Fruit fly (Drosophila melanogaster) whole organism, embryonic: ENCODE results near the gene Glut1.
A peak's percentile ranks its signal among the peaks of the same experiment; 100 is the strongest.

ENCODE experiments used
- CG11085 ChIP-seq: fragments of 200-800 bp; sonication (Bioruptor generic); IDR thresholded peaks from 2 replicates; pipeline ENCODE4 v1.3.6; 2022; ENCODE audit warnings: missing biosample characterization, missing genetic modification characterization
- CG12219 ChIP-seq: fragments of 200-800 bp; sonication (Bioruptor generic); optimal IDR thresholded peaks from 3 replicates; lab custom pipeline; 2018; ENCODE audit warnings: missing biosample characterization, mild to moderate bottlenecking, missing genetic modification characterization
- CG1602 ChIP-seq: fragments of 200-800 bp; sonication (Bioruptor generic); optimal IDR thresholded peaks from 3 replicates; lab custom pipeline; 2016; ENCODE audit warnings: missing biosample characterization, missing genetic modification characterization
- CG18764 ChIP-seq: fragments of 200-800 bp; sonication (Bioruptor generic); optimal IDR thresholded peaks from 3 replicates; lab custom pipeline; 2016; ENCODE audit warnings: missing biosample characterization, missing genetic modification characterization
- CG32532 ChIP-seq: fragments of 200-800 bp; sonication (Bioruptor generic); IDR thresholded peaks from 2 replicates; pipeline ENCODE4 v1.3.6; 2022; ENCODE audit warnings: missing biosample characterization, missing genetic modification characterization
- CG5245 ChIP-seq: fragments of 200-800 bp; sonication (Bioruptor generic); optimal IDR thresholded peaks from 3 replicates; lab custom pipeline; 2016; ENCODE audit warnings: missing biosample characterization, missing genetic modification characterization
- CG6254 ChIP-seq: fragments of 200-800 bp; sonication (Bioruptor generic); optimal IDR thresholded peaks from 3 replicates; lab custom pipeline; 2017; ENCODE audit warnings: mild to moderate bottlenecking, missing biosample characterization, missing genetic modification reagents, missing genetic modification characterization
- CG6791 ChIP-seq: fragments of 200-800 bp; sonication (Bioruptor generic); IDR thresholded peaks from 3 replicates; pipeline ENCODE4 v1.3.6; 2022; ENCODE audit warnings: missing biosample characterization, missing genetic modification characterization; ENCODE audit not compliant: partially characterized antibody
- CG7372 ChIP-seq: fragments of 200-800 bp; sonication (Bioruptor generic); IDR thresholded peaks from 2 replicates; pipeline ENCODE4 v1.3.6; 2022; ENCODE audit warnings: missing biosample characterization, missing genetic modification characterization
- CG7928 ChIP-seq: fragments of 200-800 bp; sonication (Bioruptor generic); optimal IDR thresholded peaks from 2 replicates; lab custom pipeline; 2017; ENCODE audit warnings: missing biosample characterization, mild to moderate bottlenecking, missing genetic modification characterization
- CG7963 ChIP-seq: fragments of 200-800 bp; sonication (Bioruptor generic); IDR thresholded peaks from 3 replicates; pipeline ENCODE4 v1.3.6; 2022; ENCODE audit warnings: missing biosample characterization, missing genetic modification characterization; ENCODE audit not compliant: partially characterized antibody
- CG8944 ChIP-seq: fragments of 200-800 bp; sonication (Bioruptor generic); optimal IDR thresholded peaks from 3 replicates; lab custom pipeline; 2016; ENCODE audit warnings: missing biosample characterization, missing genetic modification characterization
- Chrac-16 ChIP-seq: fragments of 200-800 bp; sonication (Bioruptor generic); optimal IDR thresholded peaks from 3 replicates; lab custom pipeline; 2016; ENCODE audit warnings: missing biosample characterization, missing genetic modification characterization
- CoRest ChIP-seq: fragments of 200-800 bp; sonication (Bioruptor generic); optimal IDR thresholded peaks from 3 replicates; lab custom pipeline; 2018; ENCODE audit warnings: missing biosample characterization, mild to moderate bottlenecking, missing genetic modification characterization, moderate library complexity
- Dek ChIP-seq: fragments of 200-800 bp; sonication (Bioruptor generic); optimal IDR thresholded peaks from 3 replicates; lab custom pipeline; 2019; ENCODE audit warnings: missing biosample characterization, mild to moderate bottlenecking, missing genetic modification characterization, moderate library complexity
- Fer1 ChIP-seq: fragments of 200-800 bp; sonication (Bioruptor generic); optimal IDR thresholded peaks from 2 replicates; lab custom pipeline; 2017; ENCODE audit warnings: missing biosample characterization, mild to moderate bottlenecking, missing genetic modification characterization
- Hey ChIP-seq: fragments of 200-800 bp; sonication (Bioruptor generic); optimal IDR thresholded peaks from 3 replicates; lab custom pipeline; 2018; ENCODE audit warnings: missing biosample characterization, mild to moderate bottlenecking, missing genetic modification characterization
- Hr51 ChIP-seq, 2 experiments: fragments of 200-800 bp; sonication (Bioruptor generic); optimal IDR thresholded peaks; 2 replicates in 1 of 2; 3 replicates in 1 of 2; lab custom pipeline; 2016 to 2018; ENCODE audit warnings: missing biosample characterization in 2 of 2, missing genetic modification characterization in 2 of 2, mild to moderate bottlenecking in 1 of 2, moderate library complexity in 1 of 2
- Kr ChIP-seq: fragments of 200-800 bp; sonication (Bioruptor generic); optimal IDR thresholded peaks from 2 replicates; lab custom pipeline; 2017; ENCODE audit warnings: missing biosample characterization, mild to moderate bottlenecking, missing genetic modification characterization
- Med ChIP-seq: fragments of 200-800 bp; sonication (Bioruptor generic); peaks from one replicate; lab custom pipeline; 2016; ENCODE audit warnings: missing biosample characterization, missing genetic modification characterization, mild to moderate bottlenecking, inconsistent platforms, moderate library complexity
- Opbp ChIP-seq: fragments of 200-800 bp; sonication (Bioruptor generic); IDR thresholded peaks from 3 replicates; pipeline ENCODE4 v1.3.6; 2022; ENCODE audit warnings: missing biosample characterization, missing genetic modification characterization; ENCODE audit not compliant: partially characterized antibody
- Ssrp ChIP-seq: fragments of 200-800 bp; sonication (Bioruptor generic); optimal IDR thresholded peaks from 2 replicates; lab custom pipeline; 2018; ENCODE audit warnings: missing biosample characterization, mild to moderate bottlenecking, missing genetic modification characterization, moderate library complexity
- abd-A ChIP-seq: fragments of 200-800 bp; sonication (Bioruptor generic); optimal IDR thresholded peaks from 3 replicates; lab custom pipeline; 2019; ENCODE audit warnings: missing biosample characterization, mild to moderate bottlenecking, missing genetic modification characterization, moderate library complexity
- ato ChIP-seq: fragments of 200-800 bp; sonication (Bioruptor generic); IDR thresholded peaks from 2 replicates; pipeline ENCODE4 v1.3.6; 2022; ENCODE audit warnings: missing biosample characterization, missing genetic modification characterization; ENCODE audit not compliant: partially characterized antibody
- bab2 ChIP-seq: fragments of 200-800 bp; sonication (Bioruptor generic); optimal IDR thresholded peaks from 2 replicates; lab custom pipeline; 2016; ENCODE audit warnings: missing biosample characterization, missing genetic modification characterization
- bbx ChIP-seq: fragments of 200-800 bp; sonication (Bioruptor generic); IDR thresholded peaks from 2 replicates; pipeline ENCODE4 v1.3.6; 2022; ENCODE audit warnings: missing biosample characterization, missing genetic modification characterization; ENCODE audit not compliant: partially characterized antibody
- gsb-n ChIP-seq: fragments of 200-800 bp; sonication (Bioruptor generic); optimal IDR thresholded peaks from 3 replicates; lab custom pipeline; 2018; ENCODE audit warnings: missing biosample characterization, mild to moderate bottlenecking, missing genetic modification characterization
- nerfin-1 ChIP-seq: fragments of 200-800 bp; sonication (Bioruptor generic); optimal IDR thresholded peaks from 3 replicates; lab custom pipeline; 2019; ENCODE audit warnings: missing biosample characterization, mild to moderate bottlenecking, missing genetic modification characterization, moderate library complexity
- oc ChIP-seq: fragments of 200-800 bp; sonication (Bioruptor generic); optimal IDR thresholded peaks from 2 replicates; lab custom pipeline; 2018; ENCODE audit warnings: missing biosample characterization, mild to moderate bottlenecking, missing genetic modification characterization, moderate library complexity
- peb ChIP-seq: fragments of 200-800 bp; sonication (Bioruptor generic); IDR thresholded peaks from 2 replicates; pipeline ENCODE4 v1.3.6; 2022; ENCODE audit warnings: missing biosample characterization, missing genetic modification characterization
- prd ChIP-seq, 3 experiments: fragments of >200 bp in 2 of 3; fragments of 200-800 bp in 1 of 3; sonication (Bioruptor generic) in 1 of 3; optimal IDR thresholded peaks in 2 of 3; IDR thresholded peaks in 1 of 3; 2 replicates in 2 of 3; 3 replicates in 1 of 3; pipeline versions ENCODE4 v1.3.6 to Lab custom; 2017 to 2022; ENCODE audit warnings: missing biosample characterization in 1 of 3, missing genetic modification characterization in 1 of 3
- row ChIP-seq: fragments of 200-800 bp; sonication (Bioruptor generic); IDR thresholded peaks from 3 replicates; pipeline ENCODE4 v1.3.6; 2022; ENCODE audit warnings: missing biosample characterization, missing genetic modification characterization
- sd ChIP-seq: fragments of 200-800 bp; sonication (Bioruptor generic); optimal IDR thresholded peaks from 3 replicates; lab custom pipeline; 2018; ENCODE audit warnings: missing biosample characterization, mild to moderate bottlenecking, missing genetic modification characterization, moderate library complexity
- unpg ChIP-seq: fragments of 200-800 bp; sonication (Bioruptor generic); optimal IDR thresholded peaks from 3 replicates; lab custom pipeline; 2018; ENCODE audit warnings: missing biosample characterization, mild to moderate bottlenecking, missing genetic modification characterization, moderate library complexity

Gene Glut1

dm6 chr3L:900466-901249 lies 13.2 kb upstream of the Glut1 start (continued):
- TF ChIP-seq CG6791: no peak
- no peak for TF ChIP-seq CG5245 (GFP tag; lab: Kevin White, UChicago)
- TF ChIP-seq CG11085: no peak
- TF ChIP-seq CG7928: no peak

- TF ChIP-seq CG12219 (GFP tag; lab: Kevin White, UChicago): no peak
- TF ChIP-seq gsb-n (tag; lab: Kevin White, UChicago): peak; percentile 21
- TF ChIP-seq nerfin-1 (tag; lab: Kevin White, UChicago): peak; percentile 99
- TF ChIP-seq Chrac-16 (GFP tag; lab: Kevin White, UChicago): no peak
- TF ChIP-seq, all 482 proteins: peak for 2
Measured at dm6 chr3L:901442-901841, 12.4 kb upstream of the Glut1 start.

- no peak for TF ChIP-seq Fer1
- TF ChIP-seq prd (optimal IDR thresholded peaks at IDR 0.05; lab: Kevin White, UChicago): no peak
- no peak for TF ChIP-seq prd (GFP tag; IDR thresholded peaks at IDR 0.05; lab: Robert Waterston, UW)
- TF ChIP-seq CG1602 (GFP tag; lab: Kevin White, UChicago): no peak
- no peak for TF ChIP-seq Dek (tag; lab: Kevin White, UChicago)
- TF ChIP-seq CG7372 (GFP tag; lab: Robert Waterston, UW): no peak
- no peak for TF ChIP-seq CG6254 (GFP tag; lab: Kevin White, UChicago)
- no peak for TF ChIP-seq oc (tag; lab: Kevin White, UChicago)
- TF ChIP-seq CoRest (tag; lab: Kevin White, UChicago): no peak
- TF ChIP-seq CG18764: no peak
- no peak for TF ChIP-seq row
- TF ChIP-seq CG8944 (GFP tag; lab: Kevin White, UChicago): no peak
- no peak for TF ChIP-seq peb (GFP tag; lab: Robert Waterston, UW)
- no peak for TF ChIP-seq CG32532
- TF ChIP-seq Kr (GFP tag; lab: Kevin White, UChicago): no peak
- TF ChIP-seq bab2 (GFP tag; lab: Kevin White, UChicago): no peak
Measured at dm6 chr3L:902598-902997, 11.3 kb upstream of the Glut1 start, which contains the start of gene mat. Gene mat, plus strand, starts transcription at chr3L:902898.

- TF ChIP-seq CG7963 (0 out of 3 replicates have a peak, but pooled peaks have one; percentile 25), Med (GFP tag; lab: Kevin White, UChicago) (peak; percentile 22), nerfin-1 (tag; lab: Kevin White, UChicago) (peak; percentile 99), abd-A (tag; lab: Kevin White, UChicago) (peak; percentile 39), Hey (tag; lab: Kevin White, UChicago) (peak; percentile 58), CG8944 (GFP tag; lab: Kevin White, UChicago) (no peak), CG6791 (peak; percentile 64; the same call in 1 of the 3 replicates), bbx (GFP tag; lab: Robert Waterston, UW) (peak; percentile 68), Opbp (GFP tag; lab: Robert Waterston, UW) (peak; percentile 47; the same call in 1 of the 3 replicates), ato (no peak), unpg (GFP tag; lab: Kevin White, UChicago) (no peak), Ssrp (tag; lab: Kevin White, UChicago) (no peak), Hr51 (GFP tag; optimal IDR thresholded peaks at IDR 0.05; lab: Kevin White, UChicago) (no peak), sd (tag; lab: Kevin White, UChicago) (peak; percentile 3)
Measured at dm6 chr3L:903900-904299, 10.0 kb upstream of the Glut1 start.
